Fruit fly (Drosophila melanogaster) whole organism, prepupa: ENCODE measurements around the gene gzl.

Experiments used
- CG10631 ChIP-seq: fragments of 200-800 bp; sonication (Bioruptor generic); optimal IDR thresholded peaks from 2 replicates; lab custom pipeline; 2016; ENCODE audit warnings: missing biosample characterization, missing genetic modification characterization
- CG11294 ChIP-seq: fragments of 200-800 bp; sonication (Bioruptor generic); IDR thresholded peaks from 2 replicates; pipeline ENCODE4 v1.3.6; 2022; ENCODE audit warnings: missing biosample characterization, missing genetic modification characterization
- CG11762 ChIP-seq: fragments of 200-800 bp; sonication (Bioruptor generic); optimal IDR thresholded peaks from 3 replicates; lab custom pipeline; 2016; ENCODE audit warnings: missing biosample characterization, missing genetic modification characterization; ENCODE audit not compliant: insufficient read depth
- CG15336 ChIP-seq: fragments of 200-800 bp; sonication (Bioruptor generic); IDR thresholded peaks from 2 replicates; pipeline ENCODE4 v1.3.6; 2022; ENCODE audit warnings: missing biosample characterization, missing genetic modification characterization
- CG34406 ChIP-seq: fragments of 200-800 bp; sonication (Bioruptor generic); optimal IDR thresholded peaks from 3 replicates; lab custom pipeline; 2016; ENCODE audit warnings: missing biosample characterization, missing genetic modification characterization
- CG3919 ChIP-seq: fragments of 200-800 bp; sonication (Bioruptor generic); optimal IDR thresholded peaks from 3 replicates; lab custom pipeline; 2016; ENCODE audit warnings: missing biosample characterization, missing genetic modification characterization
- CG4318 ChIP-seq: fragments of 200-800 bp; sonication (Bioruptor generic); optimal IDR thresholded peaks from 3 replicates; lab custom pipeline; 2017; ENCODE audit warnings: missing biosample characterization, mild to moderate bottlenecking, missing genetic modification characterization
- CG6163 ChIP-seq: fragments of 200-800 bp; sonication (Bioruptor generic); IDR thresholded peaks from 3 replicates; pipeline ENCODE4 v1.3.6; 2022; ENCODE audit warnings: missing biosample characterization, missing genetic modification characterization
- CG6276 ChIP-seq: fragments of 200-800 bp; sonication (Bioruptor generic); optimal IDR thresholded peaks from 2 replicates; lab custom pipeline; 2017; ENCODE audit warnings: missing biosample characterization, mild to moderate bottlenecking, missing genetic modification characterization
- CG6808 ChIP-seq: fragments of 200-800 bp; sonication (Bioruptor generic); optimal IDR thresholded peaks from 3 replicates; lab custom pipeline; 2017; ENCODE audit warnings: missing biosample characterization, missing genetic modification characterization, mild to moderate bottlenecking, moderate library complexity, missing genetic modification reagents
- CG7368 ChIP-seq: fragments of 200-800 bp; sonication (Bioruptor generic); optimal IDR thresholded peaks from 3 replicates; lab custom pipeline; 2016; ENCODE audit warnings: missing biosample characterization, missing genetic modification characterization
- CG8119 ChIP-seq: fragments of 200-800 bp; sonication (Bioruptor generic); IDR thresholded peaks from 3 replicates; pipeline ENCODE4 v1.3.6; 2022; ENCODE audit warnings: missing biosample characterization, missing genetic modification characterization
- CG9139 ChIP-seq: fragments of 200-800 bp; sonication (Bioruptor generic); optimal IDR thresholded peaks from 3 replicates; lab custom pipeline; 2017; ENCODE audit warnings: missing biosample characterization, mild to moderate bottlenecking, missing genetic modification characterization
- Eip75B ChIP-seq: fragments of 200-800 bp; sonication (Bioruptor generic); optimal IDR thresholded peaks from 3 replicates; lab custom pipeline; 2016; ENCODE audit warnings: missing biosample characterization, missing genetic modification characterization
- Hr38 ChIP-seq: sonication (Bioruptor generic); optimal IDR thresholded peaks from 2 replicates; lab custom pipeline; 2016; ENCODE audit warnings: missing biosample characterization, missing genetic modification characterization
- Smox ChIP-seq: fragments of 200-800 bp; sonication (Bioruptor generic); optimal IDR thresholded peaks from 3 replicates; lab custom pipeline; 2016; ENCODE audit warnings: missing biosample characterization, missing genetic modification characterization
- Sox102F ChIP-seq: fragments of 200-800 bp; sonication (Bioruptor generic); optimal IDR thresholded peaks from 2 replicates; lab custom pipeline; 2016; ENCODE audit warnings: missing biosample characterization, mild to moderate bottlenecking, missing genetic modification characterization
- Sox15 ChIP-seq: fragments of 200-800 bp; sonication (Bioruptor generic); optimal IDR thresholded peaks from 3 replicates; lab custom pipeline; 2016; ENCODE audit warnings: missing biosample characterization, missing genetic modification characterization
- achi ChIP-seq: fragments of 200-800 bp; sonication (Bioruptor generic); optimal IDR thresholded peaks from 3 replicates; lab custom pipeline; 2016; ENCODE audit warnings: missing biosample characterization, missing genetic modification characterization
- dac ChIP-seq: fragments of 200-800 bp; sonication (Bioruptor generic); optimal IDR thresholded peaks from 2 replicates; lab custom pipeline; 2017; ENCODE audit warnings: missing biosample characterization, mild to moderate bottlenecking, missing genetic modification characterization
- eg ChIP-seq: fragments of 200-800 bp; sonication (Bioruptor generic); IDR thresholded peaks from 3 replicates; pipeline ENCODE4 v1.3.6; 2022; ENCODE audit warnings: missing biosample characterization, missing genetic modification characterization
- fd85E ChIP-seq: fragments of 200-800 bp; sonication (Bioruptor generic); optimal IDR thresholded peaks from 3 replicates; lab custom pipeline; 2016; ENCODE audit warnings: missing biosample characterization, missing genetic modification characterization
- lz ChIP-seq: fragments of 200-800 bp; sonication (Bioruptor generic); optimal IDR thresholded peaks from 3 replicates; lab custom pipeline; 2016; ENCODE audit warnings: missing biosample characterization, missing genetic modification characterization
- pdm3 ChIP-seq: fragments of 200-800 bp; sonication (Bioruptor generic); optimal IDR thresholded peaks from 3 replicates; lab custom pipeline; 2016; ENCODE audit warnings: missing biosample characterization, missing genetic modification characterization
- salr ChIP-seq, 2 experiments: fragments of 200-800 bp; sonication (Bioruptor generic); optimal IDR thresholded peaks; 3 replicates each; lab custom pipeline; 2016 to 2018; ENCODE audit warnings: missing biosample characterization in 2 of 2, missing genetic modification characterization in 2 of 2, mild to moderate bottlenecking in 1 of 2
- vri ChIP-seq: fragments of 200-800 bp; sonication (Bioruptor generic); optimal IDR thresholded peaks from 3 replicates; lab custom pipeline; 2016; ENCODE audit warnings: missing biosample characterization, mild to moderate bottlenecking, missing genetic modification characterization

gzl gene

dm6 chr3R:6435219-6435618 is 52.5 kb downstream of the gzl start:
- TF ChIP-seq CG6163 (GFP tag; lab: Robert Waterston, UW) (0 out of 3 replicates have a peak, but pooled peaks have one; percentile 36), CG4318 (GFP tag; lab: Kevin White, UChicago) (no peak)
- TF ChIP-seq, all 60 proteins: peak for 1

DNA sequence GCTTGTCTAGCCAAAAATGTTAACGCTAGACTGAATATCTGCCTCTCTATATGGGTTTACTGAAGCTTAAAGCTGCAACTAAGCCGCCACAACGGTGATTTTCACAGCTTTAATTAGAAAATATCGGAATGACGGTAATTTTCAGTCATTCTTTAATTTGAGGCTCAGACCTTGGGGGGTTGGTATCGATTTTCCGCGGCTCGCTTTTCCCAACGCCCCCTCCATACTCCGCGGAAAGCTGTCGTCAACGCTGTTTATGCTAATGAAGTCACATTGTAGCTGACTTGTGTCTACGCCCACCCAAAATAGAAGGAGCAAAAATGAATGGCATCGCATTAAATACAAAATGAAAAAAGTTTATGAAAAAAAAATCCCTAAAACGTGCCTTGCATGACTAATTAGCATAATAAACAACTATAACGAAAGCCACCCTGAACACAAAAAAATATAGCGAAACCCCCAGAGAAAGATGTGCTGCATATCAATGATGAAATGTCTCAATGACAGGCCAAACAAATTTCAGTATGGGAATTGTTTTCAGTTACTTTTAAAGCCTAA is 53.1 kb downstream of the gzl start:
- TF ChIP-seq CG4318 (GFP tag; lab: Kevin White, UChicago), result no peak
- no peak for TF ChIP-seq CG7368 (GFP tag; lab: Kevin White, UChicago)
- TF ChIP-seq eg (GFP tag; lab: Robert Waterston, UW), result no peak
- no peak for TF ChIP-seq CG9139 (GFP tag; lab: Kevin White, UChicago)
- TF ChIP-seq Smox, result no peak
- TF ChIP-seq pdm3 (GFP tag; lab: Kevin White, UChicago), result no peak
- no peak for TF ChIP-seq Hr38 (GFP tag; lab: Kevin White, UChicago)
- TF ChIP-seq CG34406 (GFP tag; lab: Kevin White, UChicago), result no peak
- TF ChIP-seq CG8119, result no peak
- no peak for TF ChIP-seq lz (GFP tag; lab: Kevin White, UChicago)
- TF ChIP-seq CG6808 (GFP tag; lab: Kevin White, UChicago), result no peak
- TF ChIP-seq CG6163 (GFP tag; lab: Robert Waterston, UW), result no peak
- TF ChIP-seq achi (GFP tag; lab: Kevin White, UChicago), result no peak
- TF ChIP-seq CG11762 (GFP tag; lab: Kevin White, UChicago), result no peak

DNA sequence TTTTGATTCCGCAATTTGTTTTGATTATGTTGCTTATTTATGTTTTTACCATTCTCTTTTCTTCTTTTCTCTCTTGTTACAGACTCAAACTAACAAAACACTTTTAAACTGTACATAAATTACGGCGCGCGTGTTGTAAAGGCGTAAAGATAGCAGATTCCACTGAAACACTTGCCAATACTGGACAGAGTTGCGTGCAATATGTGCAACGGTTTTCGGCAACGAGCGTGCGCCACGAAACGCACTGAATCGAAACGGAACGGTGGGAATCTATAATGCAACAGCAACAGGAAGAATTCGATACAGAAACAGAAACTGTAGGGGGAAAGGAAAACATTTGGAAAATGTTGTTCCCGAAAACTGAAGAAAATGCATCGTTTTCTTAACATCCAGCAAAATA is 53.9 kb downstream of the gzl start:
- no peak for TF ChIP-seq CG3919 (GFP tag; lab: Kevin White, UChicago)
- TF ChIP-seq CG10631 (GFP tag; lab: Kevin White, UChicago), result no peak
- no peak for TF ChIP-seq vri (GFP tag; lab: Kevin White, UChicago)
- TF ChIP-seq salr (GFP tag; optimal IDR thresholded peaks at IDR 0.05; lab: Kevin White, UChicago), result no peak
- no peak for TF ChIP-seq Sox15 (GFP tag; lab: Kevin White, UChicago)
- TF ChIP-seq pdm3 (GFP tag; lab: Kevin White, UChicago), result no peak
- no peak for TF ChIP-seq CG11762 (GFP tag; lab: Kevin White, UChicago)
- no peak for TF ChIP-seq dac (GFP tag; lab: Kevin White, UChicago)
- no peak for TF ChIP-seq CG6276 (GFP tag; lab: Kevin White, UChicago)
- TF ChIP-seq CG11294 (GFP tag; lab: Robert Waterston, UW), result no peak
- no peak for TF ChIP-seq Eip75B (GFP tag; lab: Kevin White, UChicago)
- TF ChIP-seq CG15336, result no peak
- no peak for TF ChIP-seq Sox102F (GFP tag; lab: Kevin White, UChicago)
- no peak for TF ChIP-seq fd85E
- TF ChIP-seq Hr38 (GFP tag; lab: Kevin White, UChicago), result no peak
